Worm (Caenorhabditis elegans) whole organism, L1 larva: ENCODE data around the gene F37C12.18.

ENCODE experiments used
- C16A3.4 ChIP-seq: fragments of 150-350 bp; optimal IDR thresholded peaks from 2 replicates; lab custom pipeline; 2014; ENCODE audit warnings: missing biosample characterization, missing genetic modification characterization
- F16B12.6 ChIP-seq: fragments of 150-350 bp; optimal IDR thresholded peaks from 2 replicates; lab custom pipeline; 2014; ENCODE audit warnings: missing biosample characterization, missing genetic modification characterization
- Y116A8C.19 ChIP-seq: sonication (generic microtip); optimal IDR thresholded peaks from 2 replicates; lab custom pipeline; 2016; ENCODE audit warnings: missing compliant biosample characterization, missing genetic modification characterization, borderline replicate concordance
- aly-2 ChIP-seq: fragments of 150-350 bp; optimal IDR thresholded peaks from 2 replicates; lab custom pipeline; 2014; ENCODE audit warnings: missing biosample characterization, missing genetic modification characterization
- ama-1 ChIP-seq: fragments of 150-350 bp; optimal IDR thresholded peaks from 2 replicates; lab custom pipeline; 2014
- blmp-1 ChIP-seq: fragments of 150-350 bp; optimal IDR thresholded peaks from 2 replicates; lab custom pipeline; 2014; ENCODE audit warnings: missing biosample characterization, missing genetic modification characterization
- ceh-63 ChIP-seq: fragments of 200-800 bp; sonication (Bioruptor generic); optimal IDR thresholded peaks from 2 replicates; lab custom pipeline; 2018; ENCODE audit warnings: mild to moderate bottlenecking, missing genetic modification characterization, missing compliant biosample characterization
- ceh-8 ChIP-seq: fragments of 200-800 bp; sonication (Bioruptor generic); optimal IDR thresholded peaks from 2 replicates; lab custom pipeline; 2018; ENCODE audit warnings: mild to moderate bottlenecking, missing genetic modification characterization, moderate library complexity, missing compliant biosample characterization
- ceh-82 ChIP-seq, 3 experiments: fragments of 150-350 bp in 1 of 3; sonication (generic microtip) in 2 of 3; optimal IDR thresholded peaks; 2 replicates each; lab custom pipeline; 2014 to 2017; ENCODE audit warnings: missing biosample characterization in 3 of 3, missing genetic modification characterization in 3 of 3
- ces-1 ChIP-seq: fragments of 150-350 bp; optimal IDR thresholded peaks from 2 replicates; lab custom pipeline; 2014; ENCODE audit warnings: missing biosample characterization, missing genetic modification reagents, missing genetic modification characterization
- dsc-1 ChIP-seq: sonication (generic microtip); optimal IDR thresholded peaks from 2 replicates; lab custom pipeline; 2016; ENCODE audit warnings: mild to moderate bottlenecking, missing genetic modification characterization, missing compliant biosample characterization
- efl-1 ChIP-seq, 4 experiments: fragments of 150-350 bp; optimal IDR thresholded peaks in 3 of 4; peaks in 1 of 4; 1 replicate in 1 of 4; 2 replicates in 3 of 4; lab custom pipeline; 2014; ENCODE audit warnings: missing biosample characterization in 2 of 4, missing genetic modification characterization in 2 of 4, missing genetic modification reagents in 2 of 4
- egl-13 ChIP-seq: sonication (generic microtip); optimal IDR thresholded peaks from 2 replicates; lab custom pipeline; 2016; ENCODE audit warnings: missing genotype, missing genetic modification reagents, missing genetic modification characterization, missing compliant biosample characterization
- elt-2 ChIP-seq: sonication (generic microtip); optimal IDR thresholded peaks from 2 replicates; lab custom pipeline; 2016; ENCODE audit warnings: missing genetic modification characterization, mild to moderate bottlenecking, inconsistent platforms, missing compliant biosample characterization, missing genetic modification reagents
- ets-5 ChIP-seq: fragments of 200-800 bp; sonication (Bioruptor generic); IDR thresholded peaks from 2 replicates; pipeline ENCODE4 v1.3.6; 2022; ENCODE audit warnings: missing genetic modification characterization, missing compliant biosample characterization
- fkh-4 ChIP-seq: sonication (generic microtip); optimal IDR thresholded peaks from 2 replicates; lab custom pipeline; 2016; ENCODE audit warnings: missing compliant biosample characterization, missing genetic modification characterization, borderline replicate concordance
- fos-1 ChIP-seq: fragments of 150-350 bp; optimal IDR thresholded peaks from 2 replicates; lab custom pipeline; 2014; ENCODE audit warnings: missing biosample characterization, missing genetic modification characterization
- hlh-17 ChIP-seq: fragments of 200-800 bp; sonication (Bioruptor generic); optimal IDR thresholded peaks from 2 replicates; lab custom pipeline; 2018; ENCODE audit warnings: missing genetic modification characterization, mild to moderate bottlenecking, missing compliant biosample characterization, moderate library complexity, borderline replicate concordance
- hlh-4 ChIP-seq: sonication (generic microtip); optimal IDR thresholded peaks from 2 replicates; lab custom pipeline; 2016; ENCODE audit warnings: mild to moderate bottlenecking, missing genetic modification characterization, missing compliant biosample characterization
- hpl-2 ChIP-seq: fragments of 150-350 bp; optimal IDR thresholded peaks from 2 replicates; lab custom pipeline; 2014; ENCODE audit warnings: missing biosample characterization, missing genetic modification reagents, missing genetic modification characterization
- isw-1 ChIP-seq: fragments of 200-800 bp; sonication (Bioruptor generic); IDR thresholded peaks from 2 replicates; pipeline ENCODE4 v1.3.6; 2022; ENCODE audit warnings: missing genetic modification characterization, missing compliant biosample characterization
- lin-35 ChIP-seq, 2 experiments: fragments of 150-350 bp; optimal IDR thresholded peaks; 2 replicates each; lab custom pipeline; 2014; ENCODE audit warnings: missing biosample characterization in 2 of 2, missing genetic modification characterization in 2 of 2, missing genetic modification reagents in 2 of 2
- lsy-2 ChIP-seq, 2 experiments: fragments of 150-350 bp; optimal IDR thresholded peaks; 2 replicates each; lab custom pipeline; 2014; ENCODE audit warnings: missing biosample characterization in 2 of 2, missing genetic modification characterization in 2 of 2
- mab-9 ChIP-seq: fragments of 200-800 bp; sonication (Bioruptor generic); IDR thresholded peaks from 2 replicates; pipeline ENCODE4 v1.3.6; 2022; ENCODE audit warnings: missing genetic modification reagents, missing genetic modification characterization, missing compliant biosample characterization
- mdl-1 ChIP-seq, 2 experiments: fragments of 150-350 bp; optimal IDR thresholded peaks; 2 replicates each; lab custom pipeline; 2014 to 2017; ENCODE audit warnings: missing biosample characterization in 2 of 2, missing genetic modification characterization in 2 of 2, inconsistent platforms in 1 of 2
- mef-2 ChIP-seq: fragments of 150-350 bp; optimal IDR thresholded peaks from 2 replicates; lab custom pipeline; 2014; ENCODE audit warnings: missing biosample characterization, missing genetic modification characterization
- mep-1 ChIP-seq: fragments of 150-350 bp; optimal IDR thresholded peaks from 2 replicates; lab custom pipeline; 2014; ENCODE audit warnings: missing biosample characterization, missing genetic modification characterization
- nhr-11 ChIP-seq: fragments of 150-350 bp; optimal IDR thresholded peaks from 2 replicates; lab custom pipeline; 2014; ENCODE audit warnings: missing biosample characterization, missing genetic modification characterization
- nhr-20 ChIP-seq: sonication (generic microtip); optimal IDR thresholded peaks from 2 replicates; lab custom pipeline; 2016; ENCODE audit warnings: mild to moderate bottlenecking, missing genetic modification characterization, missing compliant biosample characterization
- nhr-237 ChIP-seq: fragments of 150-350 bp; optimal IDR thresholded peaks from 2 replicates; lab custom pipeline; 2014; ENCODE audit warnings: missing biosample characterization, missing genetic modification characterization
- nhr-47 ChIP-seq: sonication (generic microtip); optimal IDR thresholded peaks from 2 replicates; lab custom pipeline; 2016; ENCODE audit warnings: mild to moderate bottlenecking, missing genetic modification characterization, moderate library complexity, missing compliant biosample characterization
- nhr-71 ChIP-seq: sonication (generic microtip); optimal IDR thresholded peaks from 2 replicates; lab custom pipeline; 2016; ENCODE audit warnings: mild to moderate bottlenecking, missing genetic modification characterization, moderate library complexity, missing compliant biosample characterization
- nhr-76 ChIP-seq: sonication (generic microtip); optimal IDR thresholded peaks from 2 replicates; lab custom pipeline; 2017; ENCODE audit warnings: missing biosample characterization, missing genetic modification characterization
- nhr-84 ChIP-seq: sonication (generic microtip); optimal IDR thresholded peaks from 2 replicates; lab custom pipeline; 2017; ENCODE audit warnings: missing biosample characterization, missing genetic modification characterization
- nhr-85 ChIP-seq: sonication (generic microtip); peaks from one replicate; lab custom pipeline; 2016; ENCODE audit warnings: missing genetic modification characterization, inconsistent platforms, missing compliant biosample characterization
- nhr-90 ChIP-seq: sonication (generic microtip); optimal IDR thresholded peaks from 2 replicates; lab custom pipeline; 2016; ENCODE audit warnings: mild to moderate bottlenecking, missing genetic modification characterization, missing compliant biosample characterization; ENCODE audit not compliant: poor library complexity
- pag-3 ChIP-seq: sonication (generic microtip); optimal IDR thresholded peaks from 2 replicates; lab custom pipeline; 2017; ENCODE audit warnings: missing genetic modification characterization, mild to moderate bottlenecking, missing compliant biosample characterization, antibody characterized with exemption, borderline replicate concordance; ENCODE audit not compliant: insufficient read depth
- pqm-1 ChIP-seq: sonication (generic microtip); optimal IDR thresholded peaks from 3 replicates; lab custom pipeline; 2017; ENCODE audit warnings: missing biosample characterization, missing genetic modification characterization
- rnt-1 ChIP-seq: sonication (generic microtip); optimal IDR thresholded peaks from 2 replicates; lab custom pipeline; 2016; ENCODE audit warnings: mild to moderate bottlenecking, missing genetic modification characterization, moderate library complexity, missing compliant biosample characterization
- skn-1 ChIP-seq: fragments of 150-350 bp; optimal IDR thresholded peaks from 2 replicates; lab custom pipeline; 2014; ENCODE audit warnings: missing biosample characterization, missing genetic modification characterization
- snpc-4 ChIP-seq: fragments of 150-350 bp; optimal IDR thresholded peaks from 2 replicates; lab custom pipeline; 2014; ENCODE audit warnings: missing biosample characterization, missing genetic modification characterization
- sup-37 ChIP-seq: fragments of 200-800 bp; sonication (Bioruptor generic); optimal IDR thresholded peaks from 2 replicates; lab custom pipeline; 2018; ENCODE audit warnings: mild to moderate bottlenecking, missing genetic modification characterization, missing compliant biosample characterization
- swsn-7 ChIP-seq: sonication (generic microtip); optimal IDR thresholded peaks from 2 replicates; lab custom pipeline; 2016; ENCODE audit warnings: missing genetic modification characterization, missing compliant biosample characterization
- unc-130 ChIP-seq: fragments of 150-350 bp; optimal IDR thresholded peaks from 2 replicates; lab custom pipeline; 2017; ENCODE audit warnings: missing biosample characterization, missing genetic modification characterization, inconsistent platforms
- unc-30 ChIP-seq: sonication (generic microtip); optimal IDR thresholded peaks from 2 replicates; lab custom pipeline; 2017; ENCODE audit warnings: missing biosample characterization, missing genetic modification characterization
- unc-62 ChIP-seq: fragments of 150-350 bp; optimal IDR thresholded peaks from 2 replicates; lab custom pipeline; 2014; ENCODE audit warnings: missing biosample characterization, missing genetic modification reagents, missing genetic modification characterization
- unc-98 ChIP-seq: fragments of 200-800 bp; sonication (Bioruptor generic); IDR thresholded peaks from 2 replicates; pipeline ENCODE4 v1.3.6; 2022; ENCODE audit warnings: missing genetic modification characterization, missing compliant biosample characterization
- vab-15 ChIP-seq: sonication (generic microtip); optimal IDR thresholded peaks from 2 replicates; lab custom pipeline; 2017; ENCODE audit warnings: missing genotype, mild to moderate bottlenecking, missing genetic modification characterization, missing compliant biosample characterization
- zip-4 ChIP-seq: fragments of 200-800 bp; sonication (Bioruptor generic); optimal IDR thresholded peaks from 2 replicates; lab custom pipeline; 2018; ENCODE audit warnings: mild to moderate bottlenecking, missing genetic modification characterization, moderate library complexity, missing compliant biosample characterization
- ztf-11 ChIP-seq, 2 experiments: sonication (generic microtip); optimal IDR thresholded peaks; 2 replicates each; lab custom pipeline; 2016 to 2017; ENCODE audit warnings: missing genetic modification characterization in 2 of 2, missing biosample characterization in 1 of 2, missing compliant biosample characterization in 1 of 2
- ztf-4 ChIP-seq: fragments of 150-350 bp; optimal IDR thresholded peaks from 2 replicates; lab custom pipeline; 2014; ENCODE audit warnings: missing biosample characterization, missing genetic modification characterization

Gene F37C12.18

ce11 chrIII:7179538-7180301 lies 15.5 kb downstream of the F37C12.18 start, which contains the start of the genes rps-14 and rpl-36:
TSS of gene rps-14 (minus strand) at chrIII:7179588.
TSS of gene rpl-36 (plus strand) at chrIII:7180251.
- TF ChIP-seq nhr-47 (tag; lab: Kevin White, UChicago) (peak; percentile 92), pqm-1 (no peak), ztf-4 (peak; percentile 67), fos-1 (tag; lab: Kevin White, UChicago) (peak; percentile 84), swsn-7 (peak; percentile 92), aly-2 (peak; percentile 47), ceh-8 (GFP tag; lab: Kevin White, UChicago) (peak; percentile 67), hpl-2 (GFP tag; lab: Kevin White, UChicago) (peak; percentile 78), unc-30 (tag; lab: Kevin White, UChicago) (no peak), unc-130 (peak; percentile 96), ztf-11 (tag; optimal IDR thresholded peaks at IDR 0.05; lab: Kevin White, UChicago) (peak in 1 of 2 experiments; percentile 75), mef-2 (tag; lab: Kevin White, UChicago) (peak; percentile 27), vab-15 (tag; lab: Kevin White, UChicago) (peak; percentile 5), mdl-1 (tag; optimal IDR thresholded peaks at IDR 0.05; lab: Kevin White, UChicago) (peak in 1 of 2 experiments; percentile 82), ces-1 (GFP tag; lab: Kevin White, UChicago) (no peak), nhr-76 (tag; lab: Kevin White, UChicago) (no peak), nhr-71 (tag; lab: Kevin White, UChicago) (peak; percentile 93), rnt-1 (peak; percentile 90), unc-62 (GFP tag; lab: Kevin White, UChicago) (no peak), F16B12.6 (tag; lab: Kevin White, UChicago) (peak; percentile 69), hlh-17 (no peak), nhr-11 (tag; lab: Kevin White, UChicago) (peak; percentile 30), sup-37 (GFP tag; lab: Kevin White, UChicago) (no peak), nhr-85 (tag; lab: Kevin White, UChicago) (peak; percentile 94), snpc-4 (tag; lab: Kevin White, UChicago) (peak; percentile 82), C16A3.4 (peak; percentile 96), egl-13 (peak; percentile 71), nhr-237 (tag; lab: Kevin White, UChicago) (peak; percentile 74), mab-9 (GFP tag; lab: Robert Waterston, UW) (peak; percentile 59), ceh-63 (no peak), zip-4 (GFP tag; lab: Kevin White, UChicago) (peak; percentile 66), ceh-82 (tag; optimal IDR thresholded peaks at IDR 0.05; lab: Kevin White, UChicago) (peak; percentile 88 to 90 (median 89)), efl-1 (optimal IDR thresholded peaks at IDR 0.05; lab: Kevin White, UChicago) (peak; percentile 90 to 92), efl-1 (GFP tag; optimal IDR thresholded peaks at IDR 0.05 in 1 of 2; lab: Kevin White, UChicago) (peak; percentile 82 to 97), pag-3 (no peak), hlh-4 (tag; lab: Kevin White, UChicago) (no peak), fkh-4 (tag; lab: Kevin White, UChicago) (peak; percentile 40), dsc-1 (tag; lab: Kevin White, UChicago) (peak; percentile 89), ama-1 (lab: Kevin White, UChicago) (peak; percentile 30), blmp-1 (tag; lab: Kevin White, UChicago) (peak; percentile 93), ets-5 (GFP tag; lab: Robert Waterston, UW) (no peak), mep-1 (tag; lab: Kevin White, UChicago) (peak; percentile 96), nhr-84 (no peak), elt-2 (tag; lab: Kevin White, UChicago) (peak; percentile 44), isw-1 (GFP tag; lab: Robert Waterston, UW) (peak; percentile 94), lin-35 (GFP tag; optimal IDR thresholded peaks at IDR 0.05; lab: Kevin White, UChicago) (peak; percentile 88 to 93), nhr-90 (peak; percentile 92), nhr-20 (tag; lab: Kevin White, UChicago) (peak; percentile 94), skn-1 (peak; percentile 94), unc-98 (no peak), lsy-2 (tag; optimal IDR thresholded peaks at IDR 0.05; lab: Kevin White, UChicago) (peak; percentile 95 to 96), Y116A8C.19 (tag; lab: Kevin White, UChicago) (no peak)
